Worm (Caenorhabditis elegans) whole organism, L2 larva: ENCODE measurements around the gene C27D8.3.

Source experiments
- alr-1 ChIP-seq: fragments of 150-350 bp; optimal IDR thresholded peaks from 2 replicates; lab custom pipeline; 2014; ENCODE audit warnings: missing biosample characterization, missing genetic modification characterization
- aly-2 ChIP-seq: fragments of 150-350 bp; optimal IDR thresholded peaks from 2 replicates; lab custom pipeline; 2014; ENCODE audit warnings: missing biosample characterization, missing genetic modification characterization
- elt-3 ChIP-seq: sonication (generic microtip); optimal IDR thresholded peaks from 2 replicates; lab custom pipeline; 2017; ENCODE audit warnings: missing biosample characterization, missing genetic modification characterization
- lin-39 ChIP-seq: fragments of 150-350 bp; optimal IDR thresholded peaks from 2 replicates; lab custom pipeline; 2014; ENCODE audit warnings: missing biosample characterization, missing genetic modification reagents, missing genetic modification characterization
- zag-1 ChIP-seq: fragments of 150-350 bp; optimal IDR thresholded peaks from 2 replicates; lab custom pipeline; 2014; ENCODE audit warnings: missing biosample characterization, missing genetic modification characterization

DNA sequence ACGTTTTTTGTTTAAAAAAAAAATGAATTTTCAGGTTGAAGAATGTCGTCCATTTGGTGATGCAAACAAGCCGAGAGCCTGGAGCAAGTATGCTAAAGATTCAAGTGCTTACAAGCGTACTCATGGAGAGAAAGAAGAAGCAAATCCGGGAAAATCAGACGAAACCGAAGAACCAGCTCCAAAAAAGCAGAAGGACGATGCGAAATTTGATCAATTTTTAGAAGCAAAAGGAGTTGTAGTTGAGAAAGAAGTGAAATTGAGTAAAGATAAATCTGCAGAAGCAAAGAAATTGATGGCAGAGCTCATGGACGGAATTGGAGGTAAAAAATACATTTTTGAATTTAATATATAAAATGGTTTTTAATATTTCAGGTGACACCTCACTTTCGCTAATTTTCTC, 13.7 kb upstream of the C27D8.3 start:
- TF ChIP-seq zag-1 (no peak), alr-1 (tag; lab: Kevin White, UChicago) (no peak), lin-39 (tag; lab: Kevin White, UChicago) (no peak), aly-2 (tag; lab: Kevin White, UChicago) (no peak), elt-3 (no peak)
